Worm (Caenorhabditis elegans) whole organism, L3 larva: ENCODE data around the gene cest-2.3.

Experiments used
- aly-2 ChIP-seq: fragments of 150-350 bp; optimal IDR thresholded peaks from 2 replicates; lab custom pipeline; 2014; ENCODE audit warnings: missing biosample characterization, missing genetic modification characterization
- ceh-9 ChIP-seq: sonication (generic microtip); optimal IDR thresholded peaks from 2 replicates; lab custom pipeline; 2018; ENCODE audit warnings: missing biosample characterization, missing genetic modification characterization
- eor-1 ChIP-seq, 2 experiments: fragments of 150-350 bp; optimal IDR thresholded peaks; 2 replicates each; lab custom pipeline; 2014 to 2018; ENCODE audit warnings: missing biosample characterization in 2 of 2, missing genetic modification characterization in 2 of 2
- fkh-2 ChIP-seq: fragments of 150-350 bp; optimal IDR thresholded peaks from 2 replicates; lab custom pipeline; 2014; ENCODE audit warnings: missing biosample characterization, missing genetic modification reagents, missing genetic modification characterization
- mdl-1 ChIP-seq: fragments of 150-350 bp; optimal IDR thresholded peaks from 2 replicates; lab custom pipeline; 2014; ENCODE audit warnings: missing biosample characterization, missing genetic modification characterization
- nfya-1 ChIP-seq: sonication (generic microtip); optimal IDR thresholded peaks from 2 replicates; lab custom pipeline; 2017; ENCODE audit warnings: missing genetic modification characterization, mild to moderate bottlenecking, missing compliant biosample characterization, antibody characterized with exemption, moderate library complexity; ENCODE audit not compliant: insufficient read depth
- nhr-12 ChIP-seq: fragments of 150-350 bp; optimal IDR thresholded peaks from 2 replicates; lab custom pipeline; 2014; ENCODE audit warnings: missing biosample characterization, missing genetic modification characterization
- nhr-23 ChIP-seq: fragments of 150-350 bp; optimal IDR thresholded peaks from 2 replicates; lab custom pipeline; 2014; ENCODE audit warnings: missing biosample characterization, missing genetic modification reagents, missing genetic modification characterization
- nhr-25 ChIP-seq: sonication (generic microtip); optimal IDR thresholded peaks from 2 replicates; lab custom pipeline; 2017; ENCODE audit warnings: missing biosample characterization, missing genetic modification characterization
- nhr-77 ChIP-seq: fragments of 150-350 bp; optimal IDR thresholded peaks from 2 replicates; lab custom pipeline; 2014; ENCODE audit warnings: missing biosample characterization, missing genetic modification characterization
- pha-4 ChIP-seq: fragments of 150-350 bp; optimal IDR thresholded peaks from 2 replicates; lab custom pipeline; 2014; ENCODE audit warnings: missing biosample characterization, missing genetic modification reagents, missing genetic modification characterization
- snpc-4 ChIP-seq: fragments of 150-350 bp; optimal IDR thresholded peaks from 2 replicates; lab custom pipeline; 2014; ENCODE audit warnings: missing biosample characterization, missing genetic modification characterization
- unc-39 ChIP-seq: sonication (generic microtip); optimal IDR thresholded peaks from 4 replicates; lab custom pipeline; 2017; ENCODE audit warnings: missing biosample characterization, missing genetic modification characterization

- TF ChIP-seq snpc-4 (tag; lab: Kevin White, UChicago), result no peak
- TF ChIP-seq nhr-77 (tag; lab: Kevin White, UChicago), result no peak
- TF ChIP-seq nhr-25, result no peak
- TF ChIP-seq mdl-1 (tag; lab: Kevin White, UChicago), result no peak
- TF ChIP-seq aly-2 (tag; lab: Kevin White, UChicago), result no peak
- TF ChIP-seq unc-39, result no peak
- no peak for TF ChIP-seq nfya-1 (tag; lab: Kevin White, UChicago)
- TF ChIP-seq pha-4 (tag; lab: Kevin White, UChicago), result no peak
- no peak for TF ChIP-seq nhr-23 (tag; lab: Kevin White, UChicago)
- no peak for TF ChIP-seq nhr-12 (tag; lab: Kevin White, UChicago)
- TF ChIP-seq ceh-9 (tag; lab: Kevin White, UChicago), result no peak
- TF ChIP-seq fkh-2 (tag; lab: Kevin White, UChicago), result no peak
- TF ChIP-seq eor-1 (tag; optimal IDR thresholded peaks at IDR 0.05; lab: Kevin White, UChicago), result no peak
Observed at ce11 chrV:14179947-14180346, 2.8 kb downstream of the cest-2.3 start, which contains the start of gene ZC376.8.
